Fruit fly (Drosophila melanogaster): ENCODE results near the gene CG42671.
A peak's percentile ranks its signal among the peaks of the same experiment; 100 is the strongest.

DNA sequence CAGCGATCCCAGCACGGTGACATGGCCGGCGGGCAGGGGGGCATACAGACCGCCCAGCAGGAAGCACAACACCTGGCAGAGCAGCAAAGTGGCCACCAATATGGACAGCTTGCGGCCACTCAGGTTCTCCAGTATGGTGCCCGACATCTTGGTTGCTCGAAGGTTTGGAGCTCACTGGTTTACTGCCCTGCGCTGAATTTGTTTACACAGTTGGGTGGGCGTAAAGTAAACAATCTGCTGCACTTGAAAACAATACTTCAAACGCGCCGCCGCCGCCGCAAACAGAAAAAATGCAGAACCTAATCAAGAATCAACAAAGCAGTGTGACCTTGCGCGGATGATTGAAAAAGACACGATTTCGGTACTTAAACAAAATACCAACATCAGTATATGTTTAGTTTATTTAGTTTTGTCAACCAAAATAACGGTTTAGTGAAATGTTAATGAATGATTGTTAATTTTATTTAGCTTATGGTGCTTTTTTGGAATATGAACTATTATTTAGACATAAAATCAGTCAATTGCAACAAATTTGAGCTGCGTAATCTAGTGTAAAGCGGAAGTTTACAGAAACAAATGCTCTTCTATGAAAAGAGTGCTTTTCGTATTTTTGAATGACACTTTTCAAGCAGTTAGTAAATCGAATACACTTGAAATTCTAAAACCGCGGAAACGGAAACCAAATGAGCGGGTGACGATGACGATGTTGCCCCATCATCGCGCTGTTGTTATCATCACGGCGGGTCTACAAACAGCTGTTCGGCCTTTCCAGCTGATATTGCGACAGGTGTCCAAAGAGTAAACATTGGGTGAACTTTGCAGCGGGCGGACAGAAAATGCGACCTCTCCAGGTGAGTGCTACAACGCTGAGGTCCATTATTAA, 44.8 kb upstream of the CG42671 start, which contains the start of the genes wls and Adck5:
- TF ChIP-seq Snoo (tag; optimal IDR thresholded peaks at IDR 0.05) (peak; percentile 78), CG15710 (tag; optimal IDR thresholded peaks at IDR 0.05) (no peak), CG10348 (GFP tag; IDR thresholded peaks at IDR 0.05) (no peak), EcR (GFP tag; optimal IDR thresholded peaks at IDR 0.05) (no peak), CG13204 (GFP tag; optimal IDR thresholded peaks at IDR 0.05) (no peak)

Measured in whole organism, pupa.